Worm (Caenorhabditis elegans): ENCODE results near the gene srd-70.

Gene srd-70

ce11 chrV:20412225-20412624 is 41.7 kb upstream of the srd-70 start:
- TF ChIP-seq snpc-1.3 (tag; optimal IDR thresholded peaks at IDR 0.05; ENCODE audit: insufficient read depth) (no peak), athp-1 (tag; optimal IDR thresholded peaks at IDR 0.05) (no peak), madf-10 (tag; optimal IDR thresholded peaks at IDR 0.05) (peak; percentile 26), mcd-1 (GFP tag; IDR thresholded peaks at IDR 0.05) (0 out of 2 replicates have a peak, but pooled peaks have one; percentile 13), lin-40 (tag; optimal IDR thresholded peaks at IDR 0.05) (peak; percentile 1), tlf-1 (GFP tag; optimal IDR thresholded peaks at IDR 0.05) (peak; percentile 19), chd-7 (tag; optimal IDR thresholded peaks at IDR 0.05) (peak; percentile 48), nhr-27 (tag; optimal IDR thresholded peaks at IDR 0.05) (no peak), ama-1 (optimal IDR thresholded peaks at IDR 0.05) (peak; percentile 56), ama-1 (GFP tag; optimal IDR thresholded peaks at IDR 0.05) (no peak), egl-44 (GFP tag; IDR thresholded peaks at IDR 0.05) (0 out of 2 replicates have a peak, but pooled peaks have one; percentile 47), lsy-27 (tag; optimal IDR thresholded peaks at IDR 0.05; ENCODE audit: borderline replicate concordance, insufficient read depth) (no peak), mes-4 (tag; optimal IDR thresholded peaks at IDR 0.05) (no peak), bed-1 (GFP tag; IDR thresholded peaks at IDR 0.05) (no peak), ztf-18 (tag; optimal IDR thresholded peaks at IDR 0.05) (no peak), Y95B8A.8 (GFP tag; IDR thresholded peaks at IDR 0.05) (no peak), ztf-6 (GFP tag; IDR thresholded peaks at IDR 0.05) (no peak), gei-17 (GFP tag; optimal IDR thresholded peaks at IDR 0.05) (no peak), nhr-80 (tag; optimal IDR thresholded peaks at IDR 0.05) (peak; percentile 54), aptf-2 (GFP tag; conservative IDR thresholded peaks at IDR 0.05) (no peak), dox-1 (GFP tag; IDR thresholded peaks at IDR 0.05) (no peak), sdz-38 (tag; optimal IDR thresholded peaks at IDR 0.05) (no peak), mel-28 (tag; optimal IDR thresholded peaks at IDR 0.05; ENCODE audit: borderline replicate concordance) (no peak), unc-62 (GFP tag; optimal IDR thresholded peaks at IDR 0.05) (peak; percentile 42), lin-54 (GFP tag; optimal IDR thresholded peaks at IDR 0.05) (no peak), F37B4.10 (GFP tag; IDR thresholded peaks at IDR 0.05) (no peak), cebp-1 (GFP tag; IDR thresholded peaks at IDR 0.05) (no peak), cebp-1 (tag; optimal IDR thresholded peaks at IDR 0.05) (peak; percentile 34), Y53G8AR.9 (GFP tag; conservative IDR thresholded peaks at IDR 0.05) (peak; percentile 64; the same call in 1 of the 2 replicates), ztf-22 (GFP tag; optimal IDR thresholded peaks at IDR 0.05) (peak; percentile 36), ccch-3 (GFP tag; optimal IDR thresholded peaks at IDR 0.05) (no peak), F22D6.2 (tag; optimal IDR thresholded peaks at IDR 0.05) (no peak), let-607 (tag; optimal IDR thresholded peaks at IDR 0.05) (peak in 1 of 2 experiments; percentile 11), hmg-20 (GFP tag; IDR thresholded peaks at IDR 0.05) (no peak), nhr-90 (tag; optimal IDR thresholded peaks at IDR 0.05) (peak; percentile 16), atf-7 (tag; optimal IDR thresholded peaks at IDR 0.05) (peak; percentile 62), Y56A3A.18 (GFP tag; IDR thresholded peaks at IDR 0.05) (peak; percentile 49; the same call in 1 of the 2 replicates)

DNA sequence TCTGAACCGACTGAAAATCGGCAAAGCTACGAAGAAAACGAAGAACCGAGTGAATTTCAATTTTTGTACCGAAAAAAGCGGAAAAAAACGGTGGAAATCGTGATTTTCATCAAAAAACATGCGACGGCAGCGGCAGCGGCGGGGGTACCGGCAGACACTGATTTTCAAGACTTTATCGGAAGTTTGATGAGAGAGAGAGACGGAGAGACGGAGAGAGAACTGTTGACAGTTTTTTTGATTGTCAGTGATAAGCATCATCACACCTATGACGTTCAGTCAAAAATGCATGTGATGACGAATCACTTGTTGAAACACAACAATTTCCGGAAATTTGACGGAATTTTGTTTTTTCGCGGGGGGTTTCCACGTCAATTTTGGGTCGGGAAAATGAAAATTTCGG is 40.5 kb upstream of the srd-70 start:
- no peak for TF ChIP-seq rcor-1 (GFP tag; IDR thresholded peaks at IDR 0.05)
- TF ChIP-seq Y67H2A.10 (GFP tag; conservative IDR thresholded peaks at IDR 0.05) = no peak
- TF ChIP-seq Y53G8AR.9 (GFP tag; conservative IDR thresholded peaks at IDR 0.05) = 0 out of 2 replicates have a peak, but pooled peaks have one; percentile 32
- TF ChIP-seq attf-3 (GFP tag; conservative IDR thresholded peaks at IDR 0.05) = no peak
- no peak for TF ChIP-seq F39B2.1 (GFP tag; IDR thresholded peaks at IDR 0.05)
- peak; percentile 33 for TF ChIP-seq ets-4 (GFP tag; optimal IDR thresholded peaks at IDR 0.05)
- peak; percentile 59 for TF ChIP-seq madf-10 (tag; optimal IDR thresholded peaks at IDR 0.05)
- peak; percentile 7; the same call in 1 of the 2 replicates for TF ChIP-seq cebp-1 (GFP tag; IDR thresholded peaks at IDR 0.05)
- TF ChIP-seq cebp-1 (tag; optimal IDR thresholded peaks at IDR 0.05) = no peak
- no peak for TF ChIP-seq ccch-3 (GFP tag; optimal IDR thresholded peaks at IDR 0.05)
- TF ChIP-seq T26A5.8 (tag; optimal IDR thresholded peaks at IDR 0.05) = no peak
- TF ChIP-seq ceh-27 (GFP tag; optimal IDR thresholded peaks at IDR 0.05) = no peak
- TF ChIP-seq tbp1 (GFP tag; optimal IDR thresholded peaks at IDR 0.05) = peak; percentile 26
- peak in 1 of 2 experiments; percentile 5 for TF ChIP-seq let-607 (tag; optimal IDR thresholded peaks at IDR 0.05)
- TF ChIP-seq efl-1 (GFP tag; optimal IDR thresholded peaks at IDR 0.05) = no peak
- TF ChIP-seq atf-7 (tag; optimal IDR thresholded peaks at IDR 0.05) = peak; percentile 76
- TF ChIP-seq snpc-1.3 (tag; optimal IDR thresholded peaks at IDR 0.05; ENCODE audit: insufficient read depth) = no peak
- TF ChIP-seq F57C9.4 (tag; optimal IDR thresholded peaks at IDR 0.05) = no peak
- no peak for TF ChIP-seq ztf-18 (tag; optimal IDR thresholded peaks at IDR 0.05)
- no peak for TF ChIP-seq T07F8.4 (tag; optimal IDR thresholded peaks at IDR 0.05)

All from whole organism, young adult.